Fruit fly (Drosophila melanogaster) whole organism, prepupa: ENCODE data around the gene wkd.

Experiments
- CG11762 ChIP-seq: fragments of 200-800 bp; sonication (Bioruptor generic); optimal IDR thresholded peaks from 3 replicates; lab custom pipeline; 2016; ENCODE audit warnings: missing biosample characterization, missing genetic modification characterization; ENCODE audit not compliant: insufficient read depth
- CG16779 ChIP-seq: fragments of 200-800 bp; sonication (Bioruptor generic); optimal IDR thresholded peaks from 3 replicates; lab custom pipeline; 2017; ENCODE audit warnings: missing biosample characterization, mild to moderate bottlenecking, missing genetic modification characterization
- CG4318 ChIP-seq: fragments of 200-800 bp; sonication (Bioruptor generic); optimal IDR thresholded peaks from 3 replicates; lab custom pipeline; 2017; ENCODE audit warnings: missing biosample characterization, mild to moderate bottlenecking, missing genetic modification characterization
- Gug ChIP-seq: fragments of 200-800 bp; sonication (Bioruptor generic); IDR thresholded peaks from 2 replicates; pipeline ENCODE4 v1.3.6; 2022; ENCODE audit warnings: missing biosample characterization, missing genetic modification characterization
- Hr38 ChIP-seq: sonication (Bioruptor generic); optimal IDR thresholded peaks from 2 replicates; lab custom pipeline; 2016; ENCODE audit warnings: missing biosample characterization, missing genetic modification characterization
- Met ChIP-seq: fragments of 200-800 bp; sonication (Bioruptor generic); optimal IDR thresholded peaks from 3 replicates; lab custom pipeline; 2016; ENCODE audit warnings: missing biosample characterization, missing genetic modification characterization
- OdsH ChIP-seq: fragments of 200-800 bp; sonication (Bioruptor generic); optimal IDR thresholded peaks from 3 replicates; lab custom pipeline; 2016; ENCODE audit warnings: missing biosample characterization, missing genetic modification characterization
- Smox ChIP-seq: fragments of 200-800 bp; sonication (Bioruptor generic); optimal IDR thresholded peaks from 3 replicates; lab custom pipeline; 2016; ENCODE audit warnings: missing biosample characterization, missing genetic modification characterization
- Sox102F ChIP-seq: fragments of 200-800 bp; sonication (Bioruptor generic); optimal IDR thresholded peaks from 2 replicates; lab custom pipeline; 2016; ENCODE audit warnings: missing biosample characterization, mild to moderate bottlenecking, missing genetic modification characterization
- dsx ChIP-seq: fragments of 200-800 bp; optimal IDR thresholded peaks from 3 replicates; lab custom pipeline; 2019; ENCODE audit warnings: missing biosample characterization, mild to moderate bottlenecking, missing genetic modification characterization, moderate library complexity; ENCODE audit not compliant: poor library complexity, severe bottlenecking
- fd59A ChIP-seq: fragments of 200-800 bp; sonication (Bioruptor generic); optimal IDR thresholded peaks from 2 replicates; lab custom pipeline; 2017; ENCODE audit warnings: missing biosample characterization, mild to moderate bottlenecking, missing genetic modification characterization, missing genetic modification reagents
- fd85E ChIP-seq: fragments of 200-800 bp; sonication (Bioruptor generic); optimal IDR thresholded peaks from 3 replicates; lab custom pipeline; 2016; ENCODE audit warnings: missing biosample characterization, missing genetic modification characterization

DNA sequence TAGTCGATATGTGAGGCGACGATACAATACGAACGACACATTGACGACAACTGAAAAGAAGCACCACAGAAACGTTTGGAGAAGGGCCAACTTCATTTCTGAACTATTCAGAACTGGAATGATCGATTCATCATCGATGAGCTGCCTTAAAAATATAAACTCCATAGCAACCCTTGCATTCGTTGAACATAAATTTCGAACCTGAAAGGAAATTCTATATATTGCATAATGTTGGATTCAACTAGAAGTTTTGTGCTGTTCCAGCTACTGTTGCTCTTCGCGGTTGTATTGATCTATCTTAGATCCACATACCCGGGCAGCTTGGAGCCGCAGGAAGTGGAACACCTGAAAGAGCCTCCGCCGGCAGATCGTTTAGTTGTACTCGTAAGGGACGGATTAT lies 2.7 kb upstream of the wkd start, which contains the start of the genes CG6790 and CG5342:
- TF ChIP-seq Gug (GFP tag; lab: Robert Waterston, UW) (no peak), CG11762 (GFP tag; lab: Kevin White, UChicago) (no peak), CG16779 (tag; lab: Kevin White, UChicago) (no peak), dsx (GFP tag; lab: Kevin White, UChicago) (no peak), Hr38 (no peak), Met (GFP tag; lab: Kevin White, UChicago) (no peak), OdsH (no peak), fd85E (no peak), CG4318 (GFP tag; lab: Kevin White, UChicago) (no peak), Smox (no peak), fd59A (GFP tag; lab: Kevin White, UChicago) (no peak), Sox102F (GFP tag; lab: Kevin White, UChicago) (no peak)
